Comparison of ENCODE assay signal across 4 fruit fly cellular contexts in the genomic region with DNA sequence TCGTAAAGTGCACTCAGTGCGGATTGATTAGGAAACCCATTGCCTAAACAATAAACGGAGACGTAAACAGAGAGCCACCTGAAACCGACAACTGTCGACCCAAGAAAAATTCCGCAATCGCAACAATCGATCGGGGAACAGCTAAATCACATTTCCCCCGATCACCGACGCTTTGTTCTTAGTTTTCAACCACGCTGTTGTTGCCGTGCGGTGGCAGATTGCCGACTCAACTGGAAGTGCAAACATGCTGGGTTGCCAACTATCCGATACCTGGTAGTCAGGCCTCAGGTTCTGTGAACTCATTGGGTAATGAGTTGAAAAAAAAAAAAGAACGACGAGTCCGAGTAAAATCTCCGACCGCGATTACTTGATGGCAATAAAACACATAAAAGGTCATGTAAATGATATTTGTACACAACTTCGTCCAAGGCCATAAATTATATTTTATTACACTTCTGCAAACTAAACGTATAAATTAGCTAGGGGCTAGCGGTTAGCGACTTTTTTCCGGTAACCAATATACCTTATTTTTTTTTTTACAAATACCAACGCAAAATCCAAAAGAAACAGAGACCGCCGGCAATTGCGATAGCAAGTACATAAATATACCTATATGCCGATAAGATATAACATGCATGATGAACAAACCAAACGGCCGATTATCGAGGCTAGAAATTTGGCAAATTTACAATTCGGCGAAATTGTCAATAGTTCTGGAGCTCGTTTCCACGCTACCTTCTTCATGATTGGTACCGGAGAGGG.
TF ChIP-seq lines count a peak whose summit lies in the region.

A gene (plus strand): TSS at position 712 of the 762 bp plus-strand sequence.

- no peak for TF ChIP-seq CTCF in whole organism, embryonic (GFP tag; optimal IDR thresholded peaks at IDR 0.05; lab: Kevin White, UChicago)

TF ChIP-seq in whole organism, adult, 20 proteins besides CTCF, POLR2A, EP300 and RAD21:
- TF ChIP-seq pad (GFP tag; optimal IDR thresholded peaks at IDR 0.05; lab: Kevin White, UChicago): peak; percentile 3
- TF ChIP-seq CG11617 (GFP tag; optimal IDR thresholded peaks at IDR 0.05; lab: Kevin White, UChicago): no peak
- TF ChIP-seq toe (GFP tag; optimal IDR thresholded peaks at IDR 0.05; lab: Kevin White, UChicago): no peak
- TF ChIP-seq CG14711 (tag; optimal IDR thresholded peaks at IDR 0.05; lab: Kevin White, UChicago): peak; percentile 46
- no peak for TF ChIP-seq CG12768 (GFP tag; optimal IDR thresholded peaks at IDR 0.05; lab: Kevin White, UChicago)
- TF ChIP-seq Hr96 (GFP tag; optimal IDR thresholded peaks at IDR 0.05; lab: Kevin White, UChicago): no peak
- no peak for TF ChIP-seq cnc (optimal IDR thresholded peaks at IDR 0.05; lab: Kevin White, UChicago)
- TF ChIP-seq CG7101 (tag; optimal IDR thresholded peaks at IDR 0.05; lab: Kevin White, UChicago): no peak
- no peak for TF ChIP-seq CG1620 (GFP tag; optimal IDR thresholded peaks at IDR 0.05; lab: Kevin White, UChicago)
- TF ChIP-seq Mnt (GFP tag; optimal IDR thresholded peaks at IDR 0.05; lab: Kevin White, UChicago): no peak
- no peak for TF ChIP-seq CG7045 (GFP tag; optimal IDR thresholded peaks at IDR 0.05; lab: Kevin White, UChicago)
- TF ChIP-seq kay (GFP tag; lab: Kevin White, UChicago; ENCODE audit: borderline replicate concordance): peak; percentile 45
- no peak for TF ChIP-seq CG5204 (GFP tag; optimal IDR thresholded peaks at IDR 0.05; lab: Kevin White, UChicago)
- peak; percentile 9 for TF ChIP-seq cic (GFP tag; optimal IDR thresholded peaks at IDR 0.05; lab: Kevin White, UChicago)
- no peak for TF ChIP-seq CG33017 (tag; optimal IDR thresholded peaks at IDR 0.05; lab: Kevin White, UChicago)
- peak; percentile 95 for TF ChIP-seq tj (GFP tag; optimal IDR thresholded peaks at IDR 0.05; lab: Kevin White, UChicago)
- TF ChIP-seq Crg-1 (GFP tag; optimal IDR thresholded peaks at IDR 0.05; lab: Kevin White, UChicago): no peak
- TF ChIP-seq bab1 (GFP tag; optimal IDR thresholded peaks at IDR 0.05; lab: Kevin White, UChicago): no peak
- TF ChIP-seq ovo (GFP tag; optimal IDR thresholded peaks at IDR 0.05; lab: Kevin White, UChicago): no peak

TF ChIP-seq in whole organism, embryonic, 481 proteins besides CTCF, POLR2A, EP300 and RAD21:
- TF ChIP-seq CG9727 (GFP tag; optimal IDR thresholded peaks at IDR 0.05; lab: Kevin White, UChicago): peak; percentile 12
- TF ChIP-seq D19B (GFP tag; optimal IDR thresholded peaks at IDR 0.05; lab: Kevin White, UChicago): peak; percentile 85
- no peak for TF ChIP-seq Elba2 (GFP tag; optimal IDR thresholded peaks at IDR 0.05; lab: Kevin White, UChicago)
- TF ChIP-seq CG13424 (tag; optimal IDR thresholded peaks at IDR 0.05; lab: Kevin White, UChicago): no peak
- peak; percentile 31; the same call in 1 of the 3 replicates for TF ChIP-seq row (GFP tag; IDR thresholded peaks at IDR 0.05; lab: Robert Waterston, UW)
- peak; percentile 27 for TF ChIP-seq CG2678 (tag; optimal IDR thresholded peaks at IDR 0.05; lab: Kevin White, UChicago)
- no peak for TF ChIP-seq CG32772 (GFP tag; IDR thresholded peaks at IDR 0.05; lab: Robert Waterston, UW)
- peak; percentile 68 for TF ChIP-seq CG34376 (GFP tag; optimal IDR thresholded peaks at IDR 0.05; lab: Kevin White, UChicago)
- TF ChIP-seq Neu2 (GFP tag; optimal IDR thresholded peaks at IDR 0.05; lab: Kevin White, UChicago; ENCODE audit: borderline replicate concordance): no peak
- peak; percentile 16 for TF ChIP-seq CG18599 (GFP tag; optimal IDR thresholded peaks at IDR 0.05; lab: Kevin White, UChicago)
- peak; percentile 3 for TF ChIP-seq CG3995 (GFP tag; optimal IDR thresholded peaks at IDR 0.05; lab: Kevin White, UChicago)
- TF ChIP-seq exex (tag; optimal IDR thresholded peaks at IDR 0.05; lab: Kevin White, UChicago): peak; percentile 66
- TF ChIP-seq tna (GFP tag; IDR thresholded peaks at IDR 0.05; lab: Robert Waterston, UW; ENCODE audit: partially characterized antibody): 0 out of 2 replicates have a peak, but pooled peaks have one; percentile 7
- peak; percentile 31 for TF ChIP-seq Ets65A (GFP tag; lab: Kevin White, UChicago)
- TF ChIP-seq CG14860 (GFP tag; IDR thresholded peaks at IDR 0.05; lab: Robert Waterston, UW; ENCODE audit: partially characterized antibody): no peak

TF ChIP-seq in whole organism, prepupa, 60 proteins besides CTCF, POLR2A, EP300 and RAD21:
- TF ChIP-seq lz (GFP tag; optimal IDR thresholded peaks at IDR 0.05; lab: Kevin White, UChicago): no peak
- no peak for TF ChIP-seq cyc (GFP tag; optimal IDR thresholded peaks at IDR 0.05; lab: Kevin White, UChicago)
- TF ChIP-seq CG4318 (GFP tag; optimal IDR thresholded peaks at IDR 0.05; lab: Kevin White, UChicago): no peak
- TF ChIP-seq Lpt (GFP tag; optimal IDR thresholded peaks at IDR 0.05; lab: Kevin White, UChicago): no peak
- TF ChIP-seq Smox (GFP tag; optimal IDR thresholded peaks at IDR 0.05; lab: Kevin White, UChicago): no peak
- no peak for TF ChIP-seq dac (GFP tag; optimal IDR thresholded peaks at IDR 0.05; lab: Kevin White, UChicago)
- TF ChIP-seq fd59A (GFP tag; optimal IDR thresholded peaks at IDR 0.05; lab: Kevin White, UChicago): no peak
- TF ChIP-seq CG31627 (GFP tag; optimal IDR thresholded peaks at IDR 0.05; lab: Kevin White, UChicago): no peak
- no peak for TF ChIP-seq eg (GFP tag; IDR thresholded peaks at IDR 0.05; lab: Robert Waterston, UW)
- TF ChIP-seq svp (GFP tag; lab: Kevin White, UChicago): peak; percentile 50
- TF ChIP-seq CG6808 (GFP tag; optimal IDR thresholded peaks at IDR 0.05; lab: Kevin White, UChicago): no peak
- TF ChIP-seq Eip78C (GFP tag; lab: Kevin White, UChicago): peak; percentile 24
- no peak for TF ChIP-seq net (GFP tag; optimal IDR thresholded peaks at IDR 0.05; lab: Kevin White, UChicago)
- no peak for TF ChIP-seq esn (GFP tag; optimal IDR thresholded peaks at IDR 0.05; lab: Kevin White, UChicago)
- TF ChIP-seq CG15336 (GFP tag; IDR thresholded peaks at IDR 0.05; lab: Robert Waterston, UW): no peak

TF ChIP-seq in whole organism, wandering third instar larva, 38 proteins besides CTCF, POLR2A, EP300 and RAD21:
- no peak for TF ChIP-seq Dif (GFP tag; optimal IDR thresholded peaks at IDR 0.05; lab: Kevin White, UChicago; ENCODE audit: partially characterized antibody)
- TF ChIP-seq fru (GFP tag; optimal IDR thresholded peaks at IDR 0.05; lab: Kevin White, UChicago): peak; percentile 4
